Fruit fly (Drosophila melanogaster) S2 (cell line): ENCODE results near the gene Ythdc1.

Experiments
- CG8478 ChIP-seq: fragments of >200 bp; optimal IDR thresholded peaks from 2 replicates; lab custom pipeline; 2018
- CTCF ChIP-seq, 2 experiments: fragments of >200 bp; optimal IDR thresholded peaks; 2 replicates each; lab custom pipeline; 2018

DNA sequence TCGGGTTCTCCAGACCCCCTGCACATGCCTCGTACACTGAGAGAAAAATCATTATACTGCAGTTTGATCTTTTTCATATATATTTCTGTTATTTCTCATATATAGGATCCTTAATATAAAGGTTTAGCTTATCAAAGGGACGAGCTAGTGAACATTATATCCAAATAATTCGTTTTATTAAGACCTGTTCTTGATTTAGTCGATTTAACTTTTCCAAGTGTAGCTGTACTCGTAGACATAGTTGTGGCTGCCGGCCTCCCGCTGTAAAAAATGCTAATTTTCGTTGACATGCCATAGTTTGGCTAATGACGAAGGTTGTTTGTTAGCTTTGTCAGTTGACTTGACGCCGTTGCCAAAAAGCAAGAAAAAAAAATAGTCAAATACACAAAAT is 8.5 kb upstream of the Ythdc1 start:
- no peak for TF ChIP-seq CTCF (optimal IDR thresholded peaks at IDR 0.05; lab: Kevin White, UChicago)
- no peak for TF ChIP-seq CG8478 (lab: Kevin White, UChicago)
